Fruit fly (Drosophila melanogaster) whole organism, adult: ENCODE measurements around the gene Antp.

ENCODE experiments used
- CG11617 ChIP-seq: fragments of 200-800 bp; sonication (Bioruptor generic); optimal IDR thresholded peaks from 2 replicates; lab custom pipeline; 2017; ENCODE audit warnings: mild to moderate bottlenecking, missing biosample characterization, missing genetic modification reagents, missing genetic modification characterization
- Clk ChIP-seq: fragments of 200-800 bp; sonication (Bioruptor generic); optimal IDR thresholded peaks from 2 replicates; lab custom pipeline; 2017; ENCODE audit warnings: missing biosample characterization, missing genetic modification characterization
- bab1 ChIP-seq: fragments of 200-800 bp; sonication (Bioruptor generic); optimal IDR thresholded peaks from 3 replicates; lab custom pipeline; 2019; ENCODE audit warnings: missing biosample characterization, mild to moderate bottlenecking, missing genetic modification characterization, moderate library complexity
- cic ChIP-seq: fragments of 200-800 bp; sonication (Bioruptor generic); optimal IDR thresholded peaks from 2 replicates; lab custom pipeline; 2017; ENCODE audit warnings: missing biosample characterization, mild to moderate bottlenecking, missing genetic modification characterization, moderate library complexity
- cnc ChIP-seq, 2 experiments: fragments of >200 bp; optimal IDR thresholded peaks; 2 replicates each; lab custom pipeline; 2017
- kay ChIP-seq: fragments of 200-800 bp; sonication (Bioruptor generic); peaks from one replicate; lab custom pipeline; 2016; ENCODE audit warnings: missing biosample characterization, missing genetic modification characterization, borderline replicate concordance
- ovo ChIP-seq: fragments of 200-800 bp; sonication (Bioruptor generic); optimal IDR thresholded peaks from 2 replicates; lab custom pipeline; 2016; ENCODE audit warnings: missing biosample characterization, missing genetic modification characterization
- toe ChIP-seq: fragments of 200-800 bp; sonication (Bioruptor generic); optimal IDR thresholded peaks from 2 replicates; lab custom pipeline; 2016; ENCODE audit warnings: missing biosample characterization, missing genetic modification characterization

dm6 chr3R:6853672-6854071, 145.4 kb downstream of the Antp start:
- TF ChIP-seq cic (no peak), CG11617 (GFP tag; lab: Kevin White, UChicago) (no peak), ovo (GFP tag; lab: Kevin White, UChicago) (no peak), cnc (optimal IDR thresholded peaks at IDR 0.05; lab: Kevin White, UChicago) (no peak), kay (GFP tag; lab: Kevin White, UChicago) (no peak), bab1 (GFP tag; lab: Kevin White, UChicago) (no peak), toe (GFP tag; lab: Kevin White, UChicago) (no peak), Clk (GFP tag; lab: Kevin White, UChicago) (no peak)
